Fruit fly (Drosophila melanogaster): Measurements from ENCODE around the gene CG33995.

CG33995 gene

DNA sequence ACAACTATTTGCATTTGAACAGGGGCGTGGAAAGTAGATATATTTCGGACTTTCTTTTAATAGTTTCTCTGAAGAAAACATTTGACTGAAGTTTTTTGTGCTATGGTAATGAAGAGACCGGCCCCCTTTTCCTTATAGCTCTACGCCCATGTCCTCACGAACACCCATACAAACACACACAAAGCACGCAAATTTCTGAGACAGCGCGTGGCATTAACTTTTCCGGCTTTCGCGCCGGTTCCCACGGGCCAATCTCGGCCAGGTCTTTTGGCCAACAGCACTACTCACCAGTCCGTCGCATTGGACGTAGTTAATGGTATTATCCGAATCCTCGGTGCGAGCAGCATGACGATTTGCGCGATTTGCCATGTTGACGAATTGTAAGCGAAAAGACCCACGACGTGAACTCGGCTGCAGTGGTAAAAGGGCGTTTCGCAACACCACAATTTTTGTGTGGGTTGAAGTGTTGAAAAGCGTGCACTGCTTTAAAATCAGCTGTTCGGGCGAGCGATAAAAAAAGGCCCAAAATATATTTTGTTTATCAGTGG lies 9.4 kb downstream of the CG33995 start, which contains the start of gene senju (continued):
- TF ChIP-seq hth (optimal IDR thresholded peaks at IDR 0.05) (no peak), H2.0 (GFP tag; IDR thresholded peaks at IDR 0.05) (peak; percentile 70), CG4424 (GFP tag; optimal IDR thresholded peaks at IDR 0.05) (peak; percentile 90), fd102C (GFP tag; optimal IDR thresholded peaks at IDR 0.05) (no peak), NfI (GFP tag; optimal IDR thresholded peaks at IDR 0.05) (peak; percentile 79), Dll (GFP tag; IDR thresholded peaks at IDR 0.05; ENCODE audit: partially characterized antibody) (peak; percentile 57; the same call in 2 of the 4 replicates), trh (GFP tag; optimal IDR thresholded peaks at IDR 0.05) (peak; percentile 21), cato (GFP tag; optimal IDR thresholded peaks at IDR 0.05; ENCODE audit: borderline replicate concordance) (peak; percentile 58), NFAT (GFP tag; IDR thresholded peaks at IDR 0.05) (peak; percentile 79), pho (GFP tag; optimal IDR thresholded peaks at IDR 0.05) (peak; percentile 86), CG43689 (GFP tag; IDR thresholded peaks at IDR 0.05) (peak; percentile 76), crol (GFP tag; IDR thresholded peaks at IDR 0.05) (peak; percentile 28; the same call in 1 of the 2 replicates), CG11093 (GFP tag; IDR thresholded peaks at IDR 0.05) (peak; percentile 61; the same call in 2 of the 3 replicates), gsb-n (tag; optimal IDR thresholded peaks at IDR 0.05) (peak; percentile 69), CG16779 (GFP tag; IDR thresholded peaks at IDR 0.05) (peak; percentile 53), ci (GFP tag; IDR thresholded peaks at IDR 0.05) (peak; percentile 96), CG17186 (GFP tag; optimal IDR thresholded peaks at IDR 0.05) (peak; percentile 83), Mes4 (GFP tag; optimal IDR thresholded peaks at IDR 0.05) (peak; percentile 70), CG4617 (GFP tag; optimal IDR thresholded peaks at IDR 0.05; ENCODE audit: borderline replicate concordance) (peak; percentile 95), chn (GFP tag; optimal IDR thresholded peaks at IDR 0.05) (peak; percentile 87), CrebB (tag; optimal IDR thresholded peaks at IDR 0.05) (peak; percentile 69), D19A (tag; optimal IDR thresholded peaks at IDR 0.05) (peak; percentile 66), so (GFP tag; IDR thresholded peaks at IDR 0.05) (peak; percentile 75; the same call in 2 of the 3 replicates), D19B (GFP tag; optimal IDR thresholded peaks at IDR 0.05) (peak; percentile 71), dpn (GFP tag; optimal IDR thresholded peaks at IDR 0.05) (peak; percentile 85 to 93), tap (tag; optimal IDR thresholded peaks at IDR 0.05) (peak; percentile 50), zen2 (GFP tag; IDR thresholded peaks at IDR 0.05; ENCODE audit: partially characterized antibody) (no peak), CG4854 (GFP tag; optimal IDR thresholded peaks at IDR 0.05) (peak; percentile 79), Asciz (GFP tag; optimal IDR thresholded peaks at IDR 0.05) (peak; percentile 74), CG4707 (GFP tag; optimal IDR thresholded peaks at IDR 0.05) (peak; percentile 65), CG1529 (GFP tag; optimal IDR thresholded peaks at IDR 0.05) (peak; percentile 72), CG12071 (GFP tag; optimal IDR thresholded peaks at IDR 0.05) (peak; percentile 77), CG34224 (GFP tag; IDR thresholded peaks at IDR 0.05; ENCODE audit: partially characterized antibody) (peak; percentile 63; the same call in 2 of the 3 replicates), CG17802 (tag; optimal IDR thresholded peaks at IDR 0.05) (no peak), Dref (GFP tag; IDR thresholded peaks at IDR 0.05) (peak; percentile 48), Six4 (GFP tag; optimal IDR thresholded peaks at IDR 0.05) (peak; percentile 84), rib (GFP tag; IDR thresholded peaks at IDR 0.05) (peak; percentile 95), grn (GFP tag; optimal IDR thresholded peaks at IDR 0.05) (peak; percentile 48), cg (GFP tag; optimal IDR thresholded peaks at IDR 0.05) (peak; percentile 93), Awh (GFP tag; IDR thresholded peaks at IDR 0.05) (peak; percentile 83), CG31441 (GFP tag; IDR thresholded peaks at IDR 0.05) (peak; percentile 81), CG2116 (GFP tag; optimal IDR thresholded peaks at IDR 0.05) (peak; percentile 67), Dad (GFP tag; optimal IDR thresholded peaks at IDR 0.05) (peak; percentile 88), CG2129 (GFP tag; IDR thresholded peaks at IDR 0.05; ENCODE audit: partially characterized antibody) (no peak), dimm (GFP tag; IDR thresholded peaks at IDR 0.05) (no peak), CG1602 (GFP tag; optimal IDR thresholded peaks at IDR 0.05) (peak; percentile 69), Fer2 (tag; optimal IDR thresholded peaks at IDR 0.05) (peak; percentile 62), CG3281 (GFP tag; optimal IDR thresholded peaks at IDR 0.05) (peak; percentile 78), Oaz (GFP tag; IDR thresholded peaks at IDR 0.05) (0 out of 2 replicates have a peak, but pooled peaks have one; percentile 30), CG18599 (GFP tag; optimal IDR thresholded peaks at IDR 0.05) (peak; percentile 90)

Measured in whole organism, embryonic.